Worm (Caenorhabditis elegans) whole organism, L3 larva: ENCODE measurements around the gene Y116A8C.19.

Source experiments
- aly-2 ChIP-seq: fragments of 150-350 bp; optimal IDR thresholded peaks from 2 replicates; lab custom pipeline; 2014; ENCODE audit warnings: missing biosample characterization, missing genetic modification characterization
- daf-12 ChIP-seq: fragments of 150-350 bp; optimal IDR thresholded peaks from 2 replicates; lab custom pipeline; 2014; ENCODE audit warnings: missing biosample characterization, missing genetic modification reagents, missing genetic modification characterization
- elt-2 ChIP-seq: sonication (generic microtip); optimal IDR thresholded peaks from 2 replicates; lab custom pipeline; 2016; ENCODE audit warnings: missing genetic modification reagents, mild to moderate bottlenecking, missing genetic modification characterization, missing compliant biosample characterization
- fkh-10 ChIP-seq: sonication (generic microtip); optimal IDR thresholded peaks from 2 replicates; lab custom pipeline; 2017; ENCODE audit warnings: missing biosample characterization, missing genetic modification reagents, missing genetic modification characterization
- lin-39 ChIP-seq: fragments of 150-350 bp; optimal IDR thresholded peaks from 2 replicates; lab custom pipeline; 2018; ENCODE audit warnings: missing biosample characterization, missing genetic modification reagents, missing genetic modification characterization
- nhr-23 ChIP-seq: fragments of 150-350 bp; optimal IDR thresholded peaks from 2 replicates; lab custom pipeline; 2014; ENCODE audit warnings: missing biosample characterization, missing genetic modification reagents, missing genetic modification characterization
- nhr-25 ChIP-seq: sonication (generic microtip); optimal IDR thresholded peaks from 2 replicates; lab custom pipeline; 2017; ENCODE audit warnings: missing biosample characterization, missing genetic modification characterization
- nhr-28 ChIP-seq: fragments of 150-350 bp; optimal IDR thresholded peaks from 2 replicates; lab custom pipeline; 2014; ENCODE audit warnings: missing biosample characterization, missing genetic modification characterization
- skn-1 ChIP-seq: fragments of 150-350 bp; optimal IDR thresholded peaks from 2 replicates; lab custom pipeline; 2014; ENCODE audit warnings: missing biosample characterization, missing genetic modification characterization
- snpc-4 ChIP-seq: fragments of 150-350 bp; optimal IDR thresholded peaks from 2 replicates; lab custom pipeline; 2014; ENCODE audit warnings: missing biosample characterization, missing genetic modification characterization
- unc-62 ChIP-seq: fragments of 150-350 bp; sonication (generic microtip); optimal IDR thresholded peaks from 4 replicates; lab custom pipeline; 2014; ENCODE audit warnings: missing biosample characterization, missing genetic modification reagents, missing genetic modification characterization
- ztf-11 ChIP-seq: fragments of 150-350 bp; optimal IDR thresholded peaks from 2 replicates; lab custom pipeline; 2014; ENCODE audit warnings: missing biosample characterization, missing genetic modification characterization

DNA sequence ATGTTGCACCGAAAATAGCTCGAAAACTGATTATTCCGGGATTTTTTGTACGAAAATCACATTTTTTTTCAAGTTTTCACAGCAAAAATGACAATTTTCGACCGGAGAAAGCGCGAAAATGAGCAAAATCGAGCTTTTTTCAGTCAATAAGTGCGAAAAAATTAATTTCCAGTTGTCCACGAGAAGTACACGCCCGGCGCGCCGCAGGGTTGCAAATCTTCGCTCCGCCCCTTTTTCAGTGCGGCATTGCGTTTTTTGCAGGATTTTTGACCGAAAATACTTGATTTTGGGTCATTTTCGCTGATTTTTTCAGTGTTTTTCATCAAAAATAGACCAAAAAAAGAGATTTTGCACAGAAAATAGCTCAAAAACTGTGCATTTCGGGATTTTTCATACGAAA is 44.9 kb upstream of the Y116A8C.19 start:
- TF ChIP-seq fkh-10 (GFP tag; lab: Kevin White, UChicago) (no peak), nhr-28 (tag; lab: Kevin White, UChicago) (no peak), daf-12 (tag; lab: Kevin White, UChicago) (no peak), nhr-23 (tag; lab: Kevin White, UChicago) (no peak), unc-62 (GFP tag; lab: Kevin White, UChicago) (no peak), nhr-25 (tag; lab: Kevin White, UChicago) (no peak), ztf-11 (tag; lab: Kevin White, UChicago) (no peak), lin-39 (no peak), aly-2 (tag; lab: Kevin White, UChicago) (no peak), snpc-4 (tag; lab: Kevin White, UChicago) (no peak), skn-1 (no peak), elt-2 (tag; lab: Kevin White, UChicago) (no peak)
